Worm (Caenorhabditis elegans) whole organism, young adult: ENCODE data around the gene kvs-3.
A peak's percentile ranks its signal among the peaks of the same experiment; 100 is the strongest.

Source experiments
- B0019.2 ChIP-seq: fragments of 200-800 bp; sonication (Bioruptor generic); conservative IDR thresholded peaks from 2 replicates; pipeline ENCODE4 v1.3.6; 2022; ENCODE audit warnings: missing genetic modification reagents, missing genetic modification characterization, missing compliant biosample characterization
- B0261.1 ChIP-seq: sonication (generic microtip); optimal IDR thresholded peaks from 2 replicates; lab custom pipeline; 2016; ENCODE audit warnings: mild to moderate bottlenecking, missing genetic modification characterization, moderate library complexity, missing compliant biosample characterization
- C06A6.2 ChIP-seq: fragments of 200-800 bp; sonication (Bioruptor generic); conservative IDR thresholded peaks from 2 replicates; pipeline ENCODE4 v1.3.6; 2022; ENCODE audit warnings: missing genetic modification characterization, missing compliant biosample characterization
- F10E7.11 ChIP-seq: sonication (generic microtip); optimal IDR thresholded peaks from 2 replicates; lab custom pipeline; 2017; ENCODE audit warnings: mild to moderate bottlenecking, missing genetic modification characterization, moderate library complexity, missing compliant biosample characterization
- F23B12.7 ChIP-seq: sonication (generic microtip); optimal IDR thresholded peaks from 2 replicates; lab custom pipeline; 2017; ENCODE audit warnings: missing genetic modification characterization, mild to moderate bottlenecking, missing compliant biosample characterization, antibody characterized with exemption, moderate library complexity; ENCODE audit not compliant: insufficient read depth
- F37B4.10 ChIP-seq: fragments of 200-800 bp; sonication (Bioruptor generic); IDR thresholded peaks from 2 replicates; pipeline ENCODE4 v1.3.6; 2022; ENCODE audit warnings: missing genetic modification characterization, missing compliant biosample characterization
- F39B2.1 ChIP-seq: fragments of 200-800 bp; sonication (Bioruptor generic); IDR thresholded peaks from 2 replicates; pipeline ENCODE4 v1.3.6; 2022; ENCODE audit warnings: missing genetic modification reagents, missing genetic modification characterization, missing compliant biosample characterization
- F55B11.4 ChIP-seq: sonication (generic microtip); optimal IDR thresholded peaks from 2 replicates; lab custom pipeline; 2016; ENCODE audit warnings: missing compliant biosample characterization, missing genetic modification characterization, borderline replicate concordance; ENCODE audit not compliant: insufficient read depth
- Y56A3A.18 ChIP-seq: fragments of 200-800 bp; sonication (Bioruptor generic); IDR thresholded peaks from 2 replicates; pipeline ENCODE4 v1.3.6; 2022; ENCODE audit warnings: missing genetic modification reagents, missing genetic modification characterization, missing compliant biosample characterization
- Y67H2A.10 ChIP-seq: fragments of 200-800 bp; sonication (Bioruptor generic); conservative IDR thresholded peaks from 2 replicates; pipeline ENCODE4 v1.3.6; 2022; ENCODE audit warnings: missing genetic modification reagents, missing genetic modification characterization, missing compliant biosample characterization
- akir-1 ChIP-seq: fragments of 200-800 bp; sonication (Bioruptor generic); optimal IDR thresholded peaks from 2 replicates; lab custom pipeline; 2018; ENCODE audit warnings: mild to moderate bottlenecking, missing genetic modification characterization, moderate library complexity, missing compliant biosample characterization
- ama-1 ChIP-seq, 3 experiments: fragments of 150-350 bp in 1 of 3; sonication (generic microtip) in 2 of 3; optimal IDR thresholded peaks; 2 replicates each; lab custom pipeline; 2014 to 2018; ENCODE audit warnings: missing biosample characterization in 2 of 3, missing genetic modification characterization in 2 of 3, missing genetic modification reagents in 2 of 3
- aptf-2 ChIP-seq: fragments of 200-800 bp; sonication (Bioruptor generic); conservative IDR thresholded peaks from 2 replicates; pipeline ENCODE4 v1.3.6; 2022; ENCODE audit warnings: missing genetic modification reagents, missing genetic modification characterization, missing compliant biosample characterization
- aptf-3 ChIP-seq: fragments of 200-800 bp; sonication (Bioruptor generic); IDR thresholded peaks from 2 replicates; pipeline ENCODE4 v1.3.6; 2022; ENCODE audit warnings: missing genetic modification characterization, missing compliant biosample characterization
- athp-1 ChIP-seq: sonication (generic microtip); optimal IDR thresholded peaks from 2 replicates; lab custom pipeline; 2017; ENCODE audit warnings: mild to moderate bottlenecking, missing genetic modification characterization, missing compliant biosample characterization
- attf-3 ChIP-seq: fragments of 200-800 bp; sonication (Bioruptor generic); conservative IDR thresholded peaks from 2 replicates; pipeline ENCODE4 v1.3.6; 2022; ENCODE audit warnings: missing genetic modification reagents, missing genetic modification characterization, missing compliant biosample characterization
- bed-2 ChIP-seq: fragments of 200-800 bp; sonication (Bioruptor generic); IDR thresholded peaks from 2 replicates; pipeline ENCODE4 v1.3.6; 2022; ENCODE audit warnings: missing genetic modification reagents, missing genetic modification characterization, missing compliant biosample characterization
- cebp-2 ChIP-seq: fragments of 200-800 bp; sonication (Bioruptor generic); IDR thresholded peaks from 2 replicates; pipeline ENCODE4 v1.3.6; 2022; ENCODE audit warnings: missing genetic modification characterization, missing compliant biosample characterization
- ceh-79 ChIP-seq: sonication (generic microtip); optimal IDR thresholded peaks from 2 replicates; lab custom pipeline; 2017; ENCODE audit warnings: mild to moderate bottlenecking, missing genetic modification characterization, missing compliant biosample characterization
- dpl-1 ChIP-seq: fragments of 150-350 bp; optimal IDR thresholded peaks from 2 replicates; lab custom pipeline; 2014; ENCODE audit warnings: missing biosample characterization, missing genetic modification reagents, missing genetic modification characterization
- efl-1 ChIP-seq: fragments of 150-350 bp; optimal IDR thresholded peaks from 2 replicates; lab custom pipeline; 2014; ENCODE audit warnings: missing biosample characterization, missing genetic modification reagents, missing genetic modification characterization
- egl-44 ChIP-seq: fragments of 200-800 bp; sonication (Bioruptor generic); IDR thresholded peaks from 2 replicates; pipeline ENCODE4 v1.3.6; 2022; ENCODE audit warnings: missing genetic modification reagents, missing genetic modification characterization, missing compliant biosample characterization
- egrh-3 ChIP-seq: fragments of 200-800 bp; sonication (Bioruptor generic); IDR thresholded peaks from 2 replicates; pipeline ENCODE4 v1.3.6; 2022; ENCODE audit warnings: missing genetic modification reagents, missing genetic modification characterization, missing compliant biosample characterization
- ekl-4 ChIP-seq: fragments of 200-800 bp; sonication (Bioruptor generic); IDR thresholded peaks from 2 replicates; pipeline ENCODE4 v1.3.6; 2022; ENCODE audit warnings: missing genetic modification reagents, missing genetic modification characterization, missing compliant biosample characterization
- hmg-1.2 ChIP-seq: fragments of 200-800 bp; sonication (Bioruptor generic); IDR thresholded peaks from 2 replicates; pipeline ENCODE4 v1.3.6; 2022; ENCODE audit warnings: missing genetic modification reagents, missing genetic modification characterization, missing compliant biosample characterization
- hsf-1 ChIP-seq: fragments of 200-800 bp; sonication (Bioruptor generic); IDR thresholded peaks from 2 replicates; pipeline ENCODE4 v1.3.6; 2022; ENCODE audit warnings: missing genetic modification reagents, missing genetic modification characterization, missing compliant biosample characterization
- lin-26 ChIP-seq: fragments of 200-800 bp; sonication (Bioruptor generic); IDR thresholded peaks from 2 replicates; pipeline ENCODE4 v1.3.6; 2022; ENCODE audit warnings: missing genetic modification reagents, missing genetic modification characterization, missing compliant biosample characterization
- lin-35 ChIP-seq, 3 experiments: fragments of 150-350 bp in 2 of 3; sonication (generic microtip) in 1 of 3; optimal IDR thresholded peaks; 2 replicates each; lab custom pipeline; 2014 to 2018; ENCODE audit warnings: missing biosample characterization in 3 of 3, missing genetic modification characterization in 3 of 3, missing genetic modification reagents in 3 of 3
- madf-6 ChIP-seq: fragments of 200-800 bp; sonication (Bioruptor generic); IDR thresholded peaks from 2 replicates; pipeline ENCODE4 v1.3.6; 2022; ENCODE audit warnings: missing genetic modification reagents, missing genetic modification characterization, missing compliant biosample characterization
- mel-28 ChIP-seq: sonication (generic microtip); optimal IDR thresholded peaks from 2 replicates; lab custom pipeline; 2016; ENCODE audit warnings: borderline replicate concordance, mild to moderate bottlenecking, missing genetic modification characterization, missing compliant biosample characterization
- mes-4 ChIP-seq: sonication (generic microtip); optimal IDR thresholded peaks from 2 replicates; lab custom pipeline; 2016; ENCODE audit warnings: missing genotype, missing genetic modification characterization, missing compliant biosample characterization
- nfyb-1 ChIP-seq: fragments of 200-800 bp; sonication (Bioruptor generic); IDR thresholded peaks from 2 replicates; pipeline ENCODE4 v1.3.6; 2022; ENCODE audit warnings: missing genetic modification reagents, missing genetic modification characterization, missing compliant biosample characterization
- rcor-1 ChIP-seq: fragments of 200-800 bp; sonication (Bioruptor generic); IDR thresholded peaks from 2 replicates; pipeline ENCODE4 v1.3.6; 2022; ENCODE audit warnings: missing genetic modification reagents, missing genetic modification characterization, missing compliant biosample characterization
- rpc-1 ChIP-seq, 2 experiments: fragments of 150-350 bp in 1 of 2; sonication (generic microtip) in 1 of 2; optimal IDR thresholded peaks; 2 replicates each; lab custom pipeline; 2014 to 2018; ENCODE audit warnings: missing biosample characterization in 1 of 2, missing genetic modification characterization in 1 of 2, missing genetic modification reagents in 1 of 2, missing genotype in 1 of 2
- somi-1 ChIP-seq: fragments of 200-800 bp; sonication (Bioruptor generic); optimal IDR thresholded peaks from 2 replicates; lab custom pipeline; 2018; ENCODE audit warnings: mild to moderate bottlenecking, missing genetic modification characterization, missing compliant biosample characterization
- tbp1 ChIP-seq: fragments of 200-800 bp; sonication (Bioruptor generic); optimal IDR thresholded peaks from 2 replicates; lab custom pipeline; 2018; ENCODE audit warnings: mild to moderate bottlenecking, missing genetic modification characterization, missing compliant biosample characterization
- tlf-1 ChIP-seq: fragments of 200-800 bp; sonication (Bioruptor generic); optimal IDR thresholded peaks from 2 replicates; lab custom pipeline; 2018; ENCODE audit warnings: mild to moderate bottlenecking, missing genetic modification characterization, missing compliant biosample characterization
- unc-130 ChIP-seq: sonication (generic microtip); optimal IDR thresholded peaks from 2 replicates; lab custom pipeline; 2016; ENCODE audit warnings: missing genetic modification reagents, missing genetic modification characterization, missing compliant biosample characterization
- zfh-2 ChIP-seq: fragments of 200-800 bp; sonication (Bioruptor generic); conservative IDR thresholded peaks from 2 replicates; pipeline ENCODE4 v1.3.6; 2022; ENCODE audit warnings: missing genetic modification reagents, missing genetic modification characterization, missing compliant biosample characterization

kvs-3 gene

DNA sequence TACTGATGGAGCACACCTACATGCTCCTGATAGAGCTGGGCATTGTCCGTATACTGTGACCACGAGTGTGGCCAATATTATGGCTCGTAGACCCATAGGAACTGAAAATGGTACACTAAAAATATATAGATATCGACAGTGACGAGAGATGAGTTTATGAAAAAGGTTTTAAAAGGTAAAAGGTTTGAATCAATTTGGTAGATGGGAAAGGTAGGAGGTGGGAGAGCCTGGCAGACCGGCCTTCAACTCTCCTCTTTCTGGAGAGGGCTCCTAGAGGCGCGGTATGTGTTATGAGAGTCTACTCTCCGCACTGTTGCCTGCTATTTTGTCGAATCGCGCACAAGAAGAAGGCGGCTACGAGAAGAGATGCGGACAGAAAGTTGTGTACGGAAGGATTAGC lies 30.7 kb upstream of the kvs-3 start, which contains the start of gene lron-2:
lron-2 (minus strand) TSS at position 101 of the 400 bp plus-strand sequence.
- no peak for TF ChIP-seq hmg-1.2 (GFP tag; lab: Robert Waterston, UW)
- TF ChIP-seq F55B11.4 (tag; lab: Kevin White, UChicago) = no peak
- no peak for TF ChIP-seq unc-130 (GFP tag; lab: Kevin White, UChicago)
- TF ChIP-seq zfh-2 = 0 out of 2 replicates have a peak, but pooled peaks have one; percentile 27
- no peak for TF ChIP-seq tbp1 (GFP tag; lab: Kevin White, UChicago)
- TF ChIP-seq mes-4 (tag; lab: Kevin White, UChicago) = no peak
- TF ChIP-seq F39B2.1 (GFP tag; lab: Robert Waterston, UW) = no peak
- no peak for TF ChIP-seq Y67H2A.10

DNA sequence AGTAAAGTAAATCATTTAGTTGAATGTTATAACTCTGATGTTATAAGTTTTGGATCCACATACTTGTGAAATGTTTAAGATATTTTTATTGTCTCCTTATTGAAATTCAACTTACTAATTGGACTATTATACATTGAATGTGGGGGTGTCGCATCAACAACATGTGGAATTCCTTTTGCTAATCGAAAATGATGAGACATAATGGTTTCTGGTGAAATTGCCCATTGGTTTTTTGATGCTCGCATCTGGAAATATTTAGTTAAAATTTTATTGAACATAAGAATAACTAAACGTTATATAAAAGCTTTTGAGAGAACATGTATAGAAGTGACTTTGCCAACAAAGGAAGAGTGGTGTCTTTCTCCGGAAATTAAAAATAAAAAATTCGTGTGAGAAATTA lies 26.2 kb upstream of the kvs-3 start, which contains the start of gene ZK682.7:
ZK682.7 (minus strand) TSS at position 247 of the 400 bp plus-strand sequence.
- no peak for TF ChIP-seq athp-1 (tag; lab: Kevin White, UChicago)
- no peak for TF ChIP-seq B0019.2 (GFP tag; lab: Robert Waterston, UW)
- no peak for TF ChIP-seq efl-1 (GFP tag; lab: Kevin White, UChicago)

DNA sequence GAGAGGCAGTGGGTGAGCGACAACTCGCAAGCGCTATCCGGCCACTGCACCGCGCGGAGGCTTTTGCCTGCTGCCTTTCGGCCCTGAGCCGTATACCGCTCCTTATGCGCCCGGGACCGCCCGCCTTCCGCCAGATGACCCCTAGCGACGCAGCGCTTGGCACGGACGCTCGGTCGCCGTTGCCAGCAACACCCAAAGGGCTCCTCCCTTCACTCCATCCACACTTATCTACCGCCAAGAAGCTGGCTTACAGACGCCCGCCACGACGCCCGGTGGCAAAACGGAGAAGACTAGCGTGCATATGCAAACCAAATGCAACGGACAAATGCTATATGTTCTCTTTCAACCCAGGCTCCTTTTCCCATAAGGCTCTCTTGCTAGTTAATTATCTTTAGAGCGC lies 24.8 kb upstream of the kvs-3 start:
- TF ChIP-seq bed-2 (GFP tag; lab: Robert Waterston, UW) (0 out of 2 replicates have a peak, but pooled peaks have one; percentile 47), lin-26 (GFP tag; lab: Robert Waterston, UW) (0 out of 2 replicates have a peak, but pooled peaks have one; percentile 41), rpc-1 (optimal IDR thresholded peaks at IDR 0.05; lab: Kevin White, UChicago) (no peak), rpc-1 (tag; optimal IDR thresholded peaks at IDR 0.05; lab: Kevin White, UChicago) (peak; percentile 16), attf-3 (0 out of 2 replicates have a peak, but pooled peaks have one; percentile 14), C06A6.2 (GFP tag; lab: Robert Waterston, UW) (no peak), zfh-2 (peak; percentile 97), F37B4.10 (no peak), cebp-2 (GFP tag; lab: Robert Waterston, UW) (0 out of 2 replicates have a peak, but pooled peaks have one; percentile 64), egrh-3 (peak; percentile 93), F10E7.11 (tag; lab: Kevin White, UChicago) (no peak), F39B2.1 (GFP tag; lab: Robert Waterston, UW) (no peak), B0261.1 (tag; lab: Kevin White, UChicago) (peak; percentile 19)
- TF ChIP-seq, all 124 proteins: peak for 8

DNA sequence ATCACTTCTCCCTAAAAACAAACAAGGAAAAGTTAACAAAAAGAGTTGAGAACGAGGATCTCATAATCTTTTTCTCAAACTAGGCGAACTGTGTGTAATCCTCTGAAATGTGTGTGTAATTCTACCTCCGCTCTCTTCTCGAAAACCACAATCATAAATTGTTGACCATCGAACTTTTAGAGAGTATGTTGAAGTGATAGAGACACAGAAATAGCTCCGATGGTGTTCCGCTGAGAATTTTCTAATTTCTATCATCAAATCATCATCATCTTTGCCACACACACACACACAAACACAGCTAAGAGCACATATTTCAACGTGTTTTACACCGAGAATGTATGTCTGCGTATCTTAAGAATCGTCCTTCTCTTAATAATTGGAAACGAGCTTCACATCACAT lies 22.5 kb upstream of the kvs-3 start:
- TF ChIP-seq madf-6 (GFP tag; lab: Robert Waterston, UW) (no peak), Y56A3A.18 (GFP tag; lab: Robert Waterston, UW) (no peak), ceh-79 (tag; lab: Kevin White, UChicago) (no peak), dpl-1 (GFP tag; lab: Kevin White, UChicago) (no peak)

DNA sequence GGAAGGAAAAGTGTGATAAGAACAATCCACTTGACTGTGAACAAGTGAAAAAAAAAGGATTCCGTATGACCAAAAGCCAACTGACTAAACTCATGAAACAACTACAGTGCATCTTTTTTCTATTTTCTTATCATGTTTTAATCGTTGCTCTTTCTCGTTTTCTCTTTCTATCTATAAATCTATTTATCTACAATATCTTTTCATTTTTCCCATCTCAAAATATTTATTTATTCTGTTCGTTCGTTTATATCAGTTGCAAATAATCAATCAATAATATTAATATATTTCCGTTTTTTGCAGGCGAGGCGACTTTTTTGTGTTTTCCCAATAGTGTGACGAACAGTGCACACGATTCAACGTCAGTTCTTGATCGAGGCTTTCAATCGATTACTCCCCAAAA lies 20.8 kb upstream of the kvs-3 start, which contains the start of gene F44A2.5:
F44A2.5 (plus strand) TSS at position 301 of the 400 bp plus-strand sequence.
- TF ChIP-seq ekl-4 (GFP tag; lab: Robert Waterston, UW) (no peak), aptf-3 (no peak)

DNA sequence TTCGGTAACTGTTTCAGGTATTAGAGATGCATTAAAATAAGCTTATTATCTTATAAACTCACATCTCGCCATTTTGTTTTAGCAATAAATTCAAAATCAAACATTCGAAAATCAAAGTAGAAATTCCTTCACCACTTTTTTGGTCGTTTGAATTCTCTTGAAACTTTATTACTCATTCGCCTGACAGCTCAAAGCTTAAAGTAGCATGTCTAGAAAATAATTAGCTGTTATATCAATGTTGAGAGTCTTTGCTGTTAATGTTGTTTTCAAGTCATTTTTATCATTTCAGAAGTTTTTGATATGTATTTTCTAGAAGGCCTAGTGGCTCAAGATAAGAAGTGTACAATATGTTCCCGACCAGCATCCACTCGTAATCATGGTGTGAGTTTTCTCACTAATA lies 15.1 kb upstream of the kvs-3 start, which contains the start of gene nhr-39:
nhr-39 (plus strand) TSS at position 301 of the 400 bp plus-strand sequence.
- TF ChIP-seq rcor-1 (GFP tag; lab: Robert Waterston, UW) (no peak), B0261.1 (tag; lab: Kevin White, UChicago) (no peak), tlf-1 (GFP tag; lab: Kevin White, UChicago) (no peak), aptf-2 (GFP tag; lab: Robert Waterston, UW) (no peak), mel-28 (no peak), hsf-1 (GFP tag; lab: Robert Waterston, UW) (no peak), somi-1 (GFP tag; lab: Kevin White, UChicago) (no peak), tbp1 (GFP tag; lab: Kevin White, UChicago) (no peak), madf-6 (GFP tag; lab: Robert Waterston, UW) (no peak), F10E7.11 (tag; lab: Kevin White, UChicago) (no peak), ama-1 (optimal IDR thresholded peaks at IDR 0.05; lab: Kevin White, UChicago) (no peak), ama-1 (GFP tag; optimal IDR thresholded peaks at IDR 0.05; lab: Kevin White, UChicago) (no peak), F23B12.7 (tag; lab: Kevin White, UChicago) (no peak), zfh-2 (no peak), egl-44 (GFP tag; lab: Robert Waterston, UW) (no peak), lin-35 (GFP tag; optimal IDR thresholded peaks at IDR 0.05; lab: Kevin White, UChicago) (no peak), attf-3 (no peak), akir-1 (no peak), nfyb-1 (no peak)
